Worm (Caenorhabditis elegans): ENCODE data around the gene clec-76.

DNA sequence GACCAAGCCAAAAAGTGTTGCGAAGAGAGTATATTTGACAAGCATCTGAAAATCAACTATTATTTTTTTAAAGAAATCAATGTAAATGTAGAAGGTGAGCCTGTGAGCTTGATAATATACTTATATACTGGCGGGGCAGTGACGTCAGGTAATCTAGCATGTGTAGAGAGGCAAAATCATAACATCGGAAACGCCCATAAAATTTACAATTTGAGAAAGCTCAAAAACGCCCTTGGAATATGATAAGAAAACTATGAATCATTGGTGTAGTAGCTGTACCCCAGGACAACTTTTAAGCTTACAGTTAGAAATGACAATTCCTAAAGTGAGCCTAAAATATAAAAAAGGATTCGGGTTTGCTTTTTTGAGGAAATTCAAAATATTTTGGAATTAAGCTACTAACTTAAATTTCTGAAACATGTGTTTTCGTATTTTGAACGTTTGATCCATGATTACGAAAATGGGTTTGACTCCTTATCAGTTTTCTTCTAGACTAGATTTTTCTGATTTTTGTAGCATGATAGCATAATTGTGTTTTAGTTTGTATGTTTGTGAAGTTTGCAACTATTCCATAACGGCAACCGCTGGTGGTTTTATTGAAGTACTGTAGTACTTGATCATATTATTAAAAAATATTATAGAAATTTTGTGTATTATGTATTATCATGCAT is 23.3 kb upstream of the clec-76 start, which contains the start of gene clec-174:
- no peak for TF ChIP-seq B0035.1 (tag; optimal IDR thresholded peaks at IDR 0.05)
- no peak for TF ChIP-seq nfya-2 (GFP tag; IDR thresholded peaks at IDR 0.05)
- TF ChIP-seq tlf-1 (GFP tag; optimal IDR thresholded peaks at IDR 0.05): no peak
- no peak for TF ChIP-seq sdz-38 (tag; optimal IDR thresholded peaks at IDR 0.05)
- TF ChIP-seq ceh-79 (tag; optimal IDR thresholded peaks at IDR 0.05): no peak
- no peak for TF ChIP-seq nfya-1 (tag; optimal IDR thresholded peaks at IDR 0.05; ENCODE audit: borderline replicate concordance, insufficient read depth)
- no peak for TF ChIP-seq ccch-3 (GFP tag; optimal IDR thresholded peaks at IDR 0.05)
- no peak for TF ChIP-seq F23B12.7 (tag; optimal IDR thresholded peaks at IDR 0.05; ENCODE audit: insufficient read depth)
- TF ChIP-seq K12H6.12 (tag; optimal IDR thresholded peaks at IDR 0.05): no peak
- no peak for TF ChIP-seq lsl-1 (GFP tag; optimal IDR thresholded peaks at IDR 0.05)
- no peak for TF ChIP-seq ekl-4 (GFP tag; IDR thresholded peaks at IDR 0.05)

Measured in whole organism, young adult.